Worm (Caenorhabditis elegans): Measurements from ENCODE around the gene C29H12.2.

Gene C29H12.2

ce11 chrII:6135530-6135929, 11.9 kb downstream of the C29H12.2 start:
- TF ChIP-seq ztf-23 (GFP tag; IDR thresholded peaks at IDR 0.05) (no peak), med-1 (GFP tag; optimal IDR thresholded peaks at IDR 0.05; ENCODE audit: insufficient read depth) (no peak), tab-1 (GFP tag; IDR thresholded peaks at IDR 0.05) (no peak), ref-1 (GFP tag; conservative IDR thresholded peaks at IDR 0.05) (no peak), ztf-29 (GFP tag; IDR thresholded peaks at IDR 0.05) (no peak), T22C8.4 (GFP tag; IDR thresholded peaks at IDR 0.05) (no peak), flt-1 (GFP tag; IDR thresholded peaks at IDR 0.05) (no peak), klf-2 (GFP tag; conservative IDR thresholded peaks at IDR 0.05) (no peak), cog-1 (tag; optimal IDR thresholded peaks at IDR 0.05) (no peak)

ce11 chrII:6136712-6137111, 13.1 kb downstream of the C29H12.2 start:
- no peak for TF ChIP-seq tab-1 (GFP tag; IDR thresholded peaks at IDR 0.05)
- TF ChIP-seq med-1 (GFP tag; optimal IDR thresholded peaks at IDR 0.05; ENCODE audit: insufficient read depth) = no peak
- TF ChIP-seq T22C8.4 (GFP tag; IDR thresholded peaks at IDR 0.05) = no peak
- TF ChIP-seq ztf-29 (GFP tag; IDR thresholded peaks at IDR 0.05) = no peak
- TF ChIP-seq klf-2 (GFP tag; conservative IDR thresholded peaks at IDR 0.05) = no peak
- no peak for TF ChIP-seq ref-1 (GFP tag; conservative IDR thresholded peaks at IDR 0.05)

ce11 chrII:6138138-6138537, 14.5 kb downstream of the C29H12.2 start:
- no peak for TF ChIP-seq klf-2 (GFP tag; conservative IDR thresholded peaks at IDR 0.05)
- no peak for TF ChIP-seq ztf-23 (GFP tag; IDR thresholded peaks at IDR 0.05)
- TF ChIP-seq tab-1 (GFP tag; IDR thresholded peaks at IDR 0.05) = no peak
- TF ChIP-seq med-1 (GFP tag; optimal IDR thresholded peaks at IDR 0.05; ENCODE audit: insufficient read depth) = no peak
- TF ChIP-seq cog-1 (tag; optimal IDR thresholded peaks at IDR 0.05) = no peak
- no peak for TF ChIP-seq T22C8.4 (GFP tag; IDR thresholded peaks at IDR 0.05)
- TF ChIP-seq ref-1 (GFP tag; conservative IDR thresholded peaks at IDR 0.05) = no peak
- TF ChIP-seq ztf-29 (GFP tag; IDR thresholded peaks at IDR 0.05) = no peak
- TF ChIP-seq flt-1 (GFP tag; IDR thresholded peaks at IDR 0.05) = no peak

- TF ChIP-seq T22C8.4 (GFP tag; IDR thresholded peaks at IDR 0.05) (no peak), ztf-29 (GFP tag; IDR thresholded peaks at IDR 0.05) (no peak), ztf-23 (GFP tag; IDR thresholded peaks at IDR 0.05) (no peak)
Measured at ce11 chrII:6139484-6139883, 15.9 kb downstream of the C29H12.2 start.

- TF ChIP-seq cog-1 (tag; optimal IDR thresholded peaks at IDR 0.05) = no peak
- TF ChIP-seq ref-1 (GFP tag; conservative IDR thresholded peaks at IDR 0.05) = no peak
- TF ChIP-seq T22C8.4 (GFP tag; IDR thresholded peaks at IDR 0.05) = no peak
Measured at ce11 chrII:6142539-6142938, 18.9 kb downstream of the C29H12.2 start.

ce11 chrII:6147131-6147530, 23.5 kb downstream of the C29H12.2 start:
- TF ChIP-seq T22C8.4 (GFP tag; IDR thresholded peaks at IDR 0.05) (no peak), flt-1 (GFP tag; IDR thresholded peaks at IDR 0.05) (no peak)

ce11 chrII:6148369-6148768, 24.8 kb downstream of the C29H12.2 start:
- TF ChIP-seq ref-1 (GFP tag; conservative IDR thresholded peaks at IDR 0.05) (no peak), klf-2 (GFP tag; conservative IDR thresholded peaks at IDR 0.05) (no peak), cog-1 (tag; optimal IDR thresholded peaks at IDR 0.05) (no peak), ztf-29 (GFP tag; IDR thresholded peaks at IDR 0.05) (no peak), flt-1 (GFP tag; IDR thresholded peaks at IDR 0.05) (no peak), ztf-23 (GFP tag; IDR thresholded peaks at IDR 0.05) (no peak), med-1 (GFP tag; optimal IDR thresholded peaks at IDR 0.05; ENCODE audit: insufficient read depth) (no peak), tab-1 (GFP tag; IDR thresholded peaks at IDR 0.05) (no peak), T22C8.4 (GFP tag; IDR thresholded peaks at IDR 0.05) (no peak)

- no peak for TF ChIP-seq klf-2 (GFP tag; conservative IDR thresholded peaks at IDR 0.05)
- no peak for TF ChIP-seq ref-1 (GFP tag; conservative IDR thresholded peaks at IDR 0.05)
- TF ChIP-seq flt-1 (GFP tag; IDR thresholded peaks at IDR 0.05) = no peak
- TF ChIP-seq med-1 (GFP tag; optimal IDR thresholded peaks at IDR 0.05; ENCODE audit: insufficient read depth) = no peak
- no peak for TF ChIP-seq ztf-23 (GFP tag; IDR thresholded peaks at IDR 0.05)
- no peak for TF ChIP-seq tab-1 (GFP tag; IDR thresholded peaks at IDR 0.05)
- no peak for TF ChIP-seq ztf-29 (GFP tag; IDR thresholded peaks at IDR 0.05)
- TF ChIP-seq T22C8.4 (GFP tag; IDR thresholded peaks at IDR 0.05) = no peak
- TF ChIP-seq cog-1 (tag; optimal IDR thresholded peaks at IDR 0.05) = no peak
Measured at ce11 chrII:6149434-6149833, 25.8 kb downstream of the C29H12.2 start.

ce11 chrII:6158111-6158510, 34.5 kb downstream of the C29H12.2 start:
- TF ChIP-seq med-1 (GFP tag; optimal IDR thresholded peaks at IDR 0.05; ENCODE audit: insufficient read depth) (no peak), ztf-23 (GFP tag; IDR thresholded peaks at IDR 0.05) (no peak), ztf-29 (GFP tag; IDR thresholded peaks at IDR 0.05) (no peak), ref-1 (GFP tag; conservative IDR thresholded peaks at IDR 0.05) (no peak), klf-2 (GFP tag; conservative IDR thresholded peaks at IDR 0.05) (no peak), flt-1 (GFP tag; IDR thresholded peaks at IDR 0.05) (no peak), tab-1 (GFP tag; IDR thresholded peaks at IDR 0.05) (no peak), T22C8.4 (GFP tag; IDR thresholded peaks at IDR 0.05) (no peak), cog-1 (tag; optimal IDR thresholded peaks at IDR 0.05) (no peak)

- TF ChIP-seq med-1 (GFP tag; optimal IDR thresholded peaks at IDR 0.05; ENCODE audit: insufficient read depth) = no peak
- TF ChIP-seq cog-1 (tag; optimal IDR thresholded peaks at IDR 0.05) = no peak
- TF ChIP-seq klf-2 (GFP tag; conservative IDR thresholded peaks at IDR 0.05) = no peak
- TF ChIP-seq ztf-23 (GFP tag; IDR thresholded peaks at IDR 0.05) = no peak
- TF ChIP-seq tab-1 (GFP tag; IDR thresholded peaks at IDR 0.05) = no peak
- no peak for TF ChIP-seq flt-1 (GFP tag; IDR thresholded peaks at IDR 0.05)
- no peak for TF ChIP-seq ref-1 (GFP tag; conservative IDR thresholded peaks at IDR 0.05)
- TF ChIP-seq T22C8.4 (GFP tag; IDR thresholded peaks at IDR 0.05) = no peak
- no peak for TF ChIP-seq ztf-29 (GFP tag; IDR thresholded peaks at IDR 0.05)
Measured at ce11 chrII:6160994-6161393, 37.4 kb downstream of the C29H12.2 start, which contains the start of gene exp-1. Gene exp-1 (minus strand): TSS chrII:6161094.

- TF ChIP-seq flt-1 (GFP tag; IDR thresholded peaks at IDR 0.05) (no peak), med-1 (GFP tag; optimal IDR thresholded peaks at IDR 0.05; ENCODE audit: insufficient read depth) (no peak), ztf-29 (GFP tag; IDR thresholded peaks at IDR 0.05) (no peak), ref-1 (GFP tag; conservative IDR thresholded peaks at IDR 0.05) (no peak)
Measured at ce11 chrII:6165152-6165551, 41.5 kb downstream of the C29H12.2 start.

All from whole organism, midembryonic.